Worm (Caenorhabditis elegans): ENCODE data around the gene srg-4.
A peak's percentile ranks its signal among the peaks of the same experiment; 100 is the strongest.

Gene srg-4

ce11 chrIII:6280070-6280596 is 18.2 kb upstream of the srg-4 start, which contains the start of gene hmg-1.2:
Gene hmg-1.2, plus strand, starts transcription at chrIII:6280380.
- no peak for TF ChIP-seq F57A8.1 (GFP tag; optimal IDR thresholded peaks at IDR 0.05)
- TF ChIP-seq ama-1 (optimal IDR thresholded peaks at IDR 0.05) = no peak
- no peak for TF ChIP-seq ama-1 (GFP tag; optimal IDR thresholded peaks at IDR 0.05)
- TF ChIP-seq ztf-6 (GFP tag; IDR thresholded peaks at IDR 0.05) = no peak
- TF ChIP-seq snpc-4 (GFP tag; optimal IDR thresholded peaks at IDR 0.05) = peak; percentile 11
- peak in 3 of 4 experiments; percentile 60 to 75 (median 73) for TF ChIP-seq snpc-4 (tag; optimal IDR thresholded peaks at IDR 0.05)
- TF ChIP-seq Y67H2A.10 (GFP tag; conservative IDR thresholded peaks at IDR 0.05) = no peak
- TF ChIP-seq nhr-90 (tag; optimal IDR thresholded peaks at IDR 0.05) = peak; percentile 49
- TF ChIP-seq ceh-79 (tag; optimal IDR thresholded peaks at IDR 0.05) = peak; percentile 32
- no peak for TF ChIP-seq F37B4.10 (GFP tag; IDR thresholded peaks at IDR 0.05)
- TF ChIP-seq ceh-58 (GFP tag; IDR thresholded peaks at IDR 0.05) = no peak
- no peak for TF ChIP-seq ceh-91 (GFP tag; IDR thresholded peaks at IDR 0.05)
- TF ChIP-seq sdz-38 (tag; optimal IDR thresholded peaks at IDR 0.05) = no peak
- TF ChIP-seq F10E7.11 (tag; optimal IDR thresholded peaks at IDR 0.05) = no peak
- no peak for TF ChIP-seq mxl-1 (tag; optimal IDR thresholded peaks at IDR 0.05)
- TF ChIP-seq pha-4 (tag; optimal IDR thresholded peaks at IDR 0.05) = peak; percentile 25
- TF ChIP-seq lir-1 (GFP tag; conservative IDR thresholded peaks at IDR 0.05) = no peak
- no peak for TF ChIP-seq B0261.1 (tag; optimal IDR thresholded peaks at IDR 0.05)
- no peak for TF ChIP-seq ztf-28 (GFP tag; IDR thresholded peaks at IDR 0.05)
- TF ChIP-seq nhr-27 (tag; optimal IDR thresholded peaks at IDR 0.05) = no peak
- TF ChIP-seq hmg-1.2 (GFP tag; IDR thresholded peaks at IDR 0.05) = peak; percentile 99
- peak; percentile 47; the same call in 1 of the 2 replicates for TF ChIP-seq rcor-1 (GFP tag; IDR thresholded peaks at IDR 0.05)
- no peak for TF ChIP-seq Y53F4B.3 (GFP tag; IDR thresholded peaks at IDR 0.05)
- TF ChIP-seq gei-17 (GFP tag; optimal IDR thresholded peaks at IDR 0.05) = peak; percentile 67
- TF ChIP-seq aptf-3 (GFP tag; IDR thresholded peaks at IDR 0.05) = no peak
- no peak for TF ChIP-seq hlh-26 (GFP tag; conservative IDR thresholded peaks at IDR 0.05)
- TF ChIP-seq ekl-4 (GFP tag; IDR thresholded peaks at IDR 0.05) = no peak; the same call in 1 of the 2 replicates
- TF ChIP-seq F23B12.7 (tag; optimal IDR thresholded peaks at IDR 0.05; ENCODE audit: insufficient read depth) = no peak
- no peak for TF ChIP-seq zim-3 (tag; optimal IDR thresholded peaks at IDR 0.05)
- peak; percentile 73 for TF ChIP-seq repo-1 (tag; optimal IDR thresholded peaks at IDR 0.05)
- peak; percentile 85 for TF ChIP-seq B0336.3 (GFP tag; IDR thresholded peaks at IDR 0.05)
- no peak for TF ChIP-seq dpl-1 (GFP tag; optimal IDR thresholded peaks at IDR 0.05)
- no peak for TF ChIP-seq unc-130 (GFP tag; optimal IDR thresholded peaks at IDR 0.05)
- TF ChIP-seq mcd-1 (GFP tag; IDR thresholded peaks at IDR 0.05) = peak; percentile 57
- TF ChIP-seq nhr-80 (tag; optimal IDR thresholded peaks at IDR 0.05) = peak; percentile 74
- TF ChIP-seq tbx-9 (tag; optimal IDR thresholded peaks at IDR 0.05; ENCODE audit: borderline replicate concordance) = no peak
- no peak for TF ChIP-seq T07F8.4 (tag; optimal IDR thresholded peaks at IDR 0.05)
- no peak for TF ChIP-seq hlh-12 (tag; optimal IDR thresholded peaks at IDR 0.05)
- TF ChIP-seq xnd-1 (tag; optimal IDR thresholded peaks at IDR 0.05) = no peak
- TF ChIP-seq attf-5 (GFP tag; optimal IDR thresholded peaks at IDR 0.05) = peak; percentile 62
- TF ChIP-seq T26A5.8 (tag; optimal IDR thresholded peaks at IDR 0.05) = no peak
- TF ChIP-seq dpff-1 (tag; optimal IDR thresholded peaks at IDR 0.05) = no peak
- TF ChIP-seq dox-1 (GFP tag; IDR thresholded peaks at IDR 0.05) = peak; percentile 73
- no peak for TF ChIP-seq F22D6.2 (tag; optimal IDR thresholded peaks at IDR 0.05)
- TF ChIP-seq hmg-20 (GFP tag; IDR thresholded peaks at IDR 0.05) = no peak
- TF ChIP-seq ceh-40 (GFP tag; IDR thresholded peaks at IDR 0.05) = no peak
- no peak for TF ChIP-seq madf-3 (GFP tag; IDR thresholded peaks at IDR 0.05)
- peak; percentile 74 for TF ChIP-seq cebp-1 (GFP tag; IDR thresholded peaks at IDR 0.05)
- peak; percentile 94 for TF ChIP-seq cebp-1 (tag; optimal IDR thresholded peaks at IDR 0.05)
- no peak for TF ChIP-seq nhr-179 (tag; optimal IDR thresholded peaks at IDR 0.05)
- no peak for TF ChIP-seq B0035.1 (tag; optimal IDR thresholded peaks at IDR 0.05)

Measured in whole organism, young adult.